Worm (Caenorhabditis elegans) whole organism, early embryonic: ENCODE results near the gene C18D4.12.

Source experiments
- B0310.2 ChIP-seq: sonication (generic microtip); optimal IDR thresholded peaks from 2 replicates; lab custom pipeline; 2016; ENCODE audit warnings: mild to moderate bottlenecking, missing genetic modification characterization, missing compliant biosample characterization
- ama-1 ChIP-seq: fragments of 150-350 bp; optimal IDR thresholded peaks from 2 replicates; lab custom pipeline; 2014
- ceh-13 ChIP-seq: fragments of 200-800 bp; sonication (Bioruptor generic); optimal IDR thresholded peaks from 2 replicates; lab custom pipeline; 2018; ENCODE audit warnings: mild to moderate bottlenecking, missing genetic modification characterization, missing compliant biosample characterization
- ceh-36 ChIP-seq: sonication (generic microtip); optimal IDR thresholded peaks from 2 replicates; lab custom pipeline; 2016; ENCODE audit warnings: missing genetic modification characterization, inconsistent platforms, missing compliant biosample characterization
- ets-7 ChIP-seq: sonication (generic microtip); optimal IDR thresholded peaks from 2 replicates; lab custom pipeline; 2016; ENCODE audit warnings: missing genotype, missing genetic modification characterization, missing compliant biosample characterization
- flt-1 ChIP-seq: fragments of 200-800 bp; sonication (Bioruptor generic); IDR thresholded peaks from 2 replicates; pipeline ENCODE4 v1.3.6; 2022; ENCODE audit warnings: missing genetic modification characterization, missing compliant biosample characterization
- hmg-4 ChIP-seq: fragments of 200-800 bp; sonication (Bioruptor generic); optimal IDR thresholded peaks from 2 replicates; lab custom pipeline; 2018; ENCODE audit warnings: mild to moderate bottlenecking, missing genetic modification characterization, missing compliant biosample characterization
- hnd-1 ChIP-seq: sonication (generic microtip); optimal IDR thresholded peaks from 2 replicates; lab custom pipeline; 2016; ENCODE audit warnings: missing genetic modification characterization, missing compliant biosample characterization

ce11 chrV:17496071-17496470 is 34.3 kb downstream of the C18D4.12 start, which contains the start of gene srh-118:
- TF ChIP-seq ama-1 (lab: Kevin White, UChicago) (no peak), flt-1 (GFP tag; lab: Robert Waterston, UW) (no peak), hnd-1 (tag; lab: Kevin White, UChicago) (no peak), ceh-13 (GFP tag; lab: Kevin White, UChicago) (no peak), B0310.2 (tag; lab: Kevin White, UChicago) (no peak), hmg-4 (no peak), ets-7 (tag; lab: Kevin White, UChicago) (no peak), ceh-36 (no peak)
